Fruit fly (Drosophila melanogaster) whole organism, embryonic: Measurements from ENCODE around the gene Vinc.

Source experiments
- Aef1 ChIP-seq: fragments of 200-800 bp; sonication (Bioruptor generic); IDR thresholded peaks from 3 replicates; pipeline ENCODE4 v1.3.6; 2022; ENCODE audit warnings: missing biosample characterization, missing genetic modification characterization
- Bgb ChIP-seq: fragments of 200-800 bp; sonication (Bioruptor generic); IDR thresholded peaks from 2 replicates; pipeline ENCODE4 v1.3.6; 2022; ENCODE audit warnings: missing biosample characterization, missing genetic modification characterization; ENCODE audit not compliant: partially characterized antibody
- CG10366 ChIP-seq: fragments of 200-800 bp; sonication (Bioruptor generic); IDR thresholded peaks from 2 replicates; pipeline ENCODE4 v1.3.6; 2022; ENCODE audit warnings: missing biosample characterization, missing genetic modification characterization
- CG10543 ChIP-seq: fragments of 200-800 bp; sonication (Bioruptor generic); optimal IDR thresholded peaks from 3 replicates; lab custom pipeline; 2017; ENCODE audit warnings: missing biosample characterization, mild to moderate bottlenecking, missing genetic modification characterization, moderate library complexity
- CG11560 ChIP-seq: fragments of 200-800 bp; sonication (Bioruptor generic); IDR thresholded peaks from 3 replicates; pipeline ENCODE4 v1.3.6; 2022; ENCODE audit warnings: missing biosample characterization, missing genetic modification characterization
- CG12769 ChIP-seq: fragments of 200-800 bp; sonication (Bioruptor generic); optimal IDR thresholded peaks from 2 replicates; lab custom pipeline; 2019; ENCODE audit warnings: missing biosample characterization, mild to moderate bottlenecking, missing genetic modification characterization, moderate library complexity
- CG13424 ChIP-seq: fragments of 200-800 bp; sonication (Bioruptor generic); optimal IDR thresholded peaks from 2 replicates; lab custom pipeline; 2019; ENCODE audit warnings: missing biosample characterization, mild to moderate bottlenecking, missing genetic modification characterization, moderate library complexity
- CG13624 ChIP-seq: fragments of 200-800 bp; sonication (Bioruptor generic); optimal IDR thresholded peaks from 2 replicates; lab custom pipeline; 2016; ENCODE audit warnings: missing biosample characterization, missing genetic modification characterization
- CG1603 ChIP-seq: fragments of 200-800 bp; sonication (Bioruptor generic); optimal IDR thresholded peaks from 2 replicates; lab custom pipeline; 2019; ENCODE audit warnings: missing biosample characterization, mild to moderate bottlenecking, missing genetic modification characterization, moderate library complexity
- CG17328 ChIP-seq: fragments of 200-800 bp; sonication (Bioruptor generic); IDR thresholded peaks from 2 replicates; pipeline ENCODE4 v1.3.6; 2022; ENCODE audit warnings: missing biosample characterization, missing genetic modification characterization
- CG17361 ChIP-seq: fragments of 200-800 bp; sonication (Bioruptor generic); IDR thresholded peaks from 3 replicates; pipeline ENCODE4 v1.3.6; 2022; ENCODE audit warnings: missing biosample characterization, missing genetic modification characterization
- CG2120 ChIP-seq: fragments of 200-800 bp; sonication (Bioruptor generic); optimal IDR thresholded peaks from 3 replicates; lab custom pipeline; 2016; ENCODE audit warnings: missing biosample characterization, missing genetic modification characterization
- CG3065 ChIP-seq: fragments of 200-800 bp; sonication (Bioruptor generic); optimal IDR thresholded peaks from 2 replicates; lab custom pipeline; 2016; ENCODE audit warnings: missing biosample characterization, missing genetic modification characterization
- CG4404 ChIP-seq: fragments of 200-800 bp; sonication (Bioruptor generic); IDR thresholded peaks from 2 replicates; pipeline ENCODE4 v1.3.6; 2022; ENCODE audit warnings: missing biosample characterization, missing genetic modification characterization
- CG4820 ChIP-seq: fragments of 200-800 bp; sonication (Bioruptor generic); optimal IDR thresholded peaks from 3 replicates; lab custom pipeline; 2016; ENCODE audit warnings: missing biosample characterization, missing genetic modification characterization
- CG6175 ChIP-seq: fragments of 200-800 bp; sonication (Bioruptor generic); IDR thresholded peaks from 3 replicates; pipeline ENCODE4 v1.3.6; 2022; ENCODE audit warnings: missing biosample characterization, missing genetic modification characterization
- CG9215 ChIP-seq: fragments of 200-800 bp; sonication (Bioruptor generic); IDR thresholded peaks from 2 replicates; pipeline ENCODE4 v1.3.6; 2022; ENCODE audit warnings: missing biosample characterization, missing genetic modification characterization
- CG9817 ChIP-seq: fragments of 200-800 bp; sonication (Bioruptor generic); optimal IDR thresholded peaks from 2 replicates; lab custom pipeline; 2018; ENCODE audit warnings: missing biosample characterization, mild to moderate bottlenecking, missing genetic modification characterization, moderate library complexity
- CG9932 ChIP-seq: fragments of 200-800 bp; sonication (Bioruptor generic); IDR thresholded peaks from 2 replicates; pipeline ENCODE4 v1.3.6; 2022; ENCODE audit warnings: missing biosample characterization, missing genetic modification characterization
- CoRest ChIP-seq: fragments of 200-800 bp; sonication (Bioruptor generic); optimal IDR thresholded peaks from 3 replicates; lab custom pipeline; 2018; ENCODE audit warnings: missing biosample characterization, mild to moderate bottlenecking, missing genetic modification characterization, moderate library complexity
- D19B ChIP-seq: fragments of 200-800 bp; sonication (Bioruptor generic); optimal IDR thresholded peaks from 2 replicates; lab custom pipeline; 2017; ENCODE audit warnings: missing biosample characterization, mild to moderate bottlenecking, missing genetic modification characterization
- Eip74EF ChIP-seq, 2 experiments: fragments of 200-800 bp in 1 of 2; fragments of >200 bp in 1 of 2; sonication (Bioruptor generic) in 1 of 2; optimal IDR thresholded peaks; 2 replicates each; lab custom pipeline; 2017 to 2019; ENCODE audit warnings: missing biosample characterization in 2 of 2, missing genetic modification characterization in 2 of 2, mild to moderate bottlenecking in 1 of 2, moderate library complexity in 1 of 2
- Ets97D ChIP-seq: fragments of 200-800 bp; sonication (Bioruptor generic); optimal IDR thresholded peaks from 3 replicates; lab custom pipeline; 2016; ENCODE audit warnings: missing biosample characterization, missing genetic modification characterization
- Lim3 ChIP-seq: fragments of 200-800 bp; sonication (Bioruptor generic); IDR thresholded peaks from 2 replicates; pipeline ENCODE4 v1.3.6; 2022; ENCODE audit warnings: missing biosample characterization, missing genetic modification characterization
- Mad ChIP-seq: fragments of 200-800 bp; sonication (Bioruptor generic); optimal IDR thresholded peaks from 2 replicates; lab custom pipeline; 2016; ENCODE audit warnings: missing biosample characterization, missing genetic modification characterization
- Rfx ChIP-seq: fragments of 200-800 bp; sonication (Bioruptor generic); IDR thresholded peaks from 2 replicates; pipeline ENCODE4 v1.3.6; 2022; ENCODE audit warnings: missing biosample characterization, missing genetic modification characterization
- aop ChIP-seq: fragments of 200-800 bp; sonication (Bioruptor generic); IDR thresholded peaks from 2 replicates; pipeline ENCODE4 v1.3.6; 2022; ENCODE audit warnings: missing biosample characterization, missing genetic modification characterization
- ara ChIP-seq: fragments of 200-800 bp; sonication (Bioruptor generic); IDR thresholded peaks from 2 replicates; pipeline ENCODE4 v1.3.6; 2022; ENCODE audit warnings: missing biosample characterization, missing genetic modification characterization
- bsh ChIP-seq, 2 experiments: fragments of 200-800 bp; sonication (Bioruptor generic); optimal IDR thresholded peaks; 2 replicates each; lab custom pipeline; 2017 to 2018; ENCODE audit warnings: mild to moderate bottlenecking in 2 of 2, missing biosample characterization in 2 of 2, missing genetic modification characterization in 2 of 2, moderate library complexity in 1 of 2
- disco-r ChIP-seq: fragments of 200-800 bp; sonication (Bioruptor generic); optimal IDR thresholded peaks from 2 replicates; lab custom pipeline; 2016; ENCODE audit warnings: missing biosample characterization, missing genetic modification characterization
- dmrt99B ChIP-seq: fragments of 200-800 bp; sonication (Bioruptor generic); optimal IDR thresholded peaks from 2 replicates; lab custom pipeline; 2018; ENCODE audit warnings: missing biosample characterization, mild to moderate bottlenecking, missing genetic modification characterization, moderate library complexity
- dysf ChIP-seq: fragments of 200-800 bp; sonication (Bioruptor generic); IDR thresholded peaks from 3 replicates; pipeline ENCODE4 v1.3.6; 2022; ENCODE audit warnings: missing biosample characterization, missing genetic modification characterization
- grau ChIP-seq: fragments of 200-800 bp; optimal IDR thresholded peaks from 3 replicates; lab custom pipeline; 2019; ENCODE audit warnings: missing biosample characterization, mild to moderate bottlenecking, missing genetic modification characterization, moderate library complexity
- hb ChIP-seq: fragments of 200-800 bp; sonication (Bioruptor generic); IDR thresholded peaks from 3 replicates; pipeline ENCODE4 v1.3.6; 2022; ENCODE audit warnings: missing biosample characterization, missing genetic modification characterization; ENCODE audit not compliant: partially characterized antibody
- hkb ChIP-seq, 2 experiments: fragments of 200-800 bp in 1 of 2; fragments of >200 bp in 1 of 2; sonication (Bioruptor generic) in 1 of 2; IDR thresholded peaks in 1 of 2; optimal IDR thresholded peaks in 1 of 2; 2 replicates each; pipeline versions ENCODE4 v1.3.6 to Lab custom; 2017 to 2022; ENCODE audit warnings: missing biosample characterization in 1 of 2, missing genetic modification characterization in 1 of 2
- lab ChIP-seq: fragments of 200-800 bp; sonication (Bioruptor generic); optimal IDR thresholded peaks from 3 replicates; lab custom pipeline; 2017; ENCODE audit warnings: missing biosample characterization, missing genetic modification characterization, mild to moderate bottlenecking, moderate library complexity, missing genetic modification reagents
- lilli ChIP-seq: fragments of 200-800 bp; sonication (Bioruptor generic); optimal IDR thresholded peaks from 3 replicates; lab custom pipeline; 2016; ENCODE audit warnings: missing biosample characterization, missing genetic modification characterization
- lmd ChIP-seq: fragments of 200-800 bp; sonication (Bioruptor generic); IDR thresholded peaks from 2 replicates; pipeline ENCODE4 v1.3.6; 2022; ENCODE audit warnings: missing biosample characterization, missing genetic modification characterization
- mirr ChIP-seq: fragments of 200-800 bp; sonication (Bioruptor generic); optimal IDR thresholded peaks from 3 replicates; lab custom pipeline; 2018; ENCODE audit warnings: missing biosample characterization, mild to moderate bottlenecking, missing genetic modification characterization
- nmo ChIP-seq: fragments of 200-800 bp; sonication (Bioruptor generic); optimal IDR thresholded peaks from 2 replicates; lab custom pipeline; 2018; ENCODE audit warnings: missing biosample characterization, mild to moderate bottlenecking, missing genetic modification characterization, moderate library complexity
- phol ChIP-seq: fragments of 200-800 bp; sonication (Bioruptor generic); optimal IDR thresholded peaks from 3 replicates; lab custom pipeline; 2018; ENCODE audit warnings: missing biosample characterization, mild to moderate bottlenecking, missing genetic modification characterization, moderate library complexity
- pum ChIP-seq: fragments of 200-800 bp; sonication (Bioruptor generic); optimal IDR thresholded peaks from 2 replicates; lab custom pipeline; 2016; ENCODE audit warnings: missing biosample characterization, missing genetic modification characterization
- row ChIP-seq: fragments of 200-800 bp; sonication (Bioruptor generic); IDR thresholded peaks from 3 replicates; pipeline ENCODE4 v1.3.6; 2022; ENCODE audit warnings: missing biosample characterization, missing genetic modification characterization
- ssp ChIP-seq: fragments of 200-800 bp; sonication (Bioruptor generic); IDR thresholded peaks from 2 replicates; pipeline ENCODE4 v1.3.6; 2022; ENCODE audit warnings: missing biosample characterization, missing genetic modification characterization
- tgo ChIP-seq: fragments of 200-800 bp; sonication (Bioruptor generic); IDR thresholded peaks from 3 replicates; pipeline ENCODE4 v1.3.6; 2022; ENCODE audit warnings: missing biosample characterization, missing genetic modification characterization
- tin ChIP-seq: fragments of 200-800 bp; sonication (Bioruptor generic); optimal IDR thresholded peaks from 3 replicates; lab custom pipeline; 2016; ENCODE audit warnings: missing biosample characterization, missing genetic modification characterization
- trh ChIP-seq: fragments of 200-800 bp; sonication (Bioruptor generic); optimal IDR thresholded peaks from 2 replicates; lab custom pipeline; 2016; ENCODE audit warnings: missing biosample characterization, missing genetic modification characterization
- vvl ChIP-seq: fragments of 200-800 bp; sonication (Bioruptor generic); IDR thresholded peaks from 2 replicates; pipeline ENCODE4 v1.3.6; 2022; ENCODE audit warnings: missing biosample characterization, missing genetic modification characterization
- zfh2 ChIP-seq: fragments of 200-800 bp; sonication (Bioruptor generic); optimal IDR thresholded peaks from 2 replicates; lab custom pipeline; 2016; ENCODE audit warnings: missing biosample characterization, missing genetic modification characterization

Vinc gene

dm6 chrX:2208641-2209241 is 13.6 kb downstream of the Vinc start:
- peak; percentile 41; the same call in 1 of the 2 replicates for TF ChIP-seq ara (GFP tag; lab: Robert Waterston, UW)
- TF ChIP-seq Lim3 (GFP tag; lab: Robert Waterston, UW): no peak
- peak; percentile 19; the same call in 1 of the 3 replicates for TF ChIP-seq tgo (GFP tag; lab: Robert Waterston, UW)
- TF ChIP-seq Eip74EF (GFP tag; optimal IDR thresholded peaks at IDR 0.05; lab: Kevin White, UChicago): no peak
- 0 out of 2 replicates have a peak, but pooled peaks have one; percentile 27 for TF ChIP-seq CG4404 (GFP tag; lab: Robert Waterston, UW)
- TF ChIP-seq CG17361: 0 out of 3 replicates have a peak, but pooled peaks have one; percentile 20
- no peak for TF ChIP-seq tin (GFP tag; lab: Kevin White, UChicago)
- TF ChIP-seq grau (tag; lab: Kevin White, UChicago): peak; percentile 16
- no peak for TF ChIP-seq hb (GFP tag; lab: Robert Waterston, UW)
- TF ChIP-seq trh: no peak
- TF ChIP-seq Bgb: no peak
- no peak for TF ChIP-seq mirr (GFP tag; lab: Kevin White, UChicago)
- TF ChIP-seq hkb (optimal IDR thresholded peaks at IDR 0.05; lab: Kevin White, UChicago): no peak
- TF ChIP-seq hkb (GFP tag; IDR thresholded peaks at IDR 0.05; lab: Robert Waterston, UW): peak; percentile 47; the same call in 1 of the 2 replicates
- TF ChIP-seq nmo (GFP tag; lab: Kevin White, UChicago): peak; percentile 37
- TF ChIP-seq aop (GFP tag; lab: Robert Waterston, UW): no peak
- peak; percentile 91 for TF ChIP-seq CG6175 (GFP tag; lab: Robert Waterston, UW)
- peak; percentile 63; the same call in 2 of the 3 replicates for TF ChIP-seq dysf (GFP tag; lab: Robert Waterston, UW)
- no peak for TF ChIP-seq CG4820 (GFP tag; lab: Kevin White, UChicago)
- 0 out of 2 replicates have a peak, but pooled peaks have one; percentile 25 for TF ChIP-seq vvl (GFP tag; lab: Robert Waterston, UW)
- peak; percentile 20; the same call in 1 of the 2 replicates for TF ChIP-seq CG10366
- TF ChIP-seq CG9215: 0 out of 2 replicates have a peak, but pooled peaks have one; percentile 10
- peak; percentile 14 for TF ChIP-seq CG9817 (tag; lab: Kevin White, UChicago)
- TF ChIP-seq CG1603 (tag; lab: Kevin White, UChicago): peak; percentile 18
- peak; percentile 47; the same call in 2 of the 3 replicates for TF ChIP-seq Aef1 (GFP tag; lab: Robert Waterston, UW)
- TF ChIP-seq row (GFP tag; lab: Robert Waterston, UW): peak; percentile 62
- TF ChIP-seq lab (GFP tag; lab: Kevin White, UChicago): no peak
- no peak for TF ChIP-seq Ets97D (GFP tag; lab: Kevin White, UChicago)
- no peak for TF ChIP-seq disco-r
- peak; percentile 48 for TF ChIP-seq dmrt99B (tag; lab: Kevin White, UChicago)
- peak; percentile 35; the same call in 1 of the 2 replicates for TF ChIP-seq lmd (GFP tag; lab: Robert Waterston, UW)
- TF ChIP-seq CG11560 (tag; lab: Robert Waterston, UW): peak; percentile 23; the same call in 1 of the 3 replicates
- TF ChIP-seq CoRest (tag; lab: Kevin White, UChicago): peak; percentile 19
- peak; percentile 67 for TF ChIP-seq Rfx (GFP tag; lab: Robert Waterston, UW)
- peak; percentile 13 for TF ChIP-seq lilli (GFP tag; lab: Kevin White, UChicago)
- TF ChIP-seq CG13624 (GFP tag; lab: Kevin White, UChicago): no peak
- no peak for TF ChIP-seq Mad (GFP tag; lab: Kevin White, UChicago)
- peak; percentile 10 for TF ChIP-seq phol
- TF ChIP-seq CG12769 (tag; lab: Kevin White, UChicago): peak; percentile 81
- TF ChIP-seq ssp (GFP tag; lab: Robert Waterston, UW): peak; percentile 35; the same call in 1 of the 2 replicates
- TF ChIP-seq CG9932 (GFP tag; lab: Robert Waterston, UW): peak; percentile 59
- peak; percentile 15 for TF ChIP-seq zfh2 (GFP tag; lab: Kevin White, UChicago)
- TF ChIP-seq CG2120: peak; percentile 23
- TF ChIP-seq pum (GFP tag; lab: Kevin White, UChicago): no peak
- TF ChIP-seq CG10543 (GFP tag; lab: Kevin White, UChicago): peak; percentile 73
- no peak for TF ChIP-seq CG17328 (GFP tag; lab: Robert Waterston, UW)
- peak; percentile 31 for TF ChIP-seq CG13424 (tag; lab: Kevin White, UChicago)
- no peak for TF ChIP-seq CG3065
- peak; percentile 8 for TF ChIP-seq D19B (GFP tag; lab: Kevin White, UChicago)
- peak in 1 of 2 experiments; percentile 2 for TF ChIP-seq bsh (GFP tag; optimal IDR thresholded peaks at IDR 0.05; lab: Kevin White, UChicago)
